Worm (Caenorhabditis elegans): ENCODE data around the gene T05C12.9.
A peak's percentile ranks its signal among the peaks of the same experiment; 100 is the strongest.

T05C12.9 gene

ce11 chrII:8199803-8200202 is 6.8 kb upstream of the T05C12.9 start:
- TF ChIP-seq ref-1 (GFP tag; conservative IDR thresholded peaks at IDR 0.05) (no peak), med-1 (GFP tag; optimal IDR thresholded peaks at IDR 0.05; ENCODE audit: insufficient read depth) (no peak), ztf-29 (GFP tag; IDR thresholded peaks at IDR 0.05) (no peak), ztf-23 (GFP tag; IDR thresholded peaks at IDR 0.05) (no peak), klf-2 (GFP tag; conservative IDR thresholded peaks at IDR 0.05) (no peak), T22C8.4 (GFP tag; IDR thresholded peaks at IDR 0.05) (no peak), flt-1 (GFP tag; IDR thresholded peaks at IDR 0.05) (no peak)

ce11 chrII:8198503-8198902 is 5.5 kb upstream of the T05C12.9 start, which contains the start of gene qua-1:
Gene qua-1 (plus strand): TSS chrII:8198803.
- TF ChIP-seq flt-1 (GFP tag; IDR thresholded peaks at IDR 0.05): no peak
- no peak for TF ChIP-seq ztf-23 (GFP tag; IDR thresholded peaks at IDR 0.05)
- TF ChIP-seq ztf-29 (GFP tag; IDR thresholded peaks at IDR 0.05): no peak
- TF ChIP-seq T22C8.4 (GFP tag; IDR thresholded peaks at IDR 0.05): no peak
- no peak for TF ChIP-seq tab-1 (GFP tag; IDR thresholded peaks at IDR 0.05)
- TF ChIP-seq ref-1 (GFP tag; conservative IDR thresholded peaks at IDR 0.05): no peak
- no peak for TF ChIP-seq klf-2 (GFP tag; conservative IDR thresholded peaks at IDR 0.05)
- TF ChIP-seq med-1 (GFP tag; optimal IDR thresholded peaks at IDR 0.05; ENCODE audit: insufficient read depth): no peak
- TF ChIP-seq cog-1 (tag; optimal IDR thresholded peaks at IDR 0.05): no peak

- TF ChIP-seq tab-1 (GFP tag; IDR thresholded peaks at IDR 0.05): no peak
- no peak for TF ChIP-seq ref-1 (GFP tag; conservative IDR thresholded peaks at IDR 0.05)
- TF ChIP-seq klf-2 (GFP tag; conservative IDR thresholded peaks at IDR 0.05): no peak
- TF ChIP-seq cog-1 (tag; optimal IDR thresholded peaks at IDR 0.05): no peak
- no peak for TF ChIP-seq flt-1 (GFP tag; IDR thresholded peaks at IDR 0.05)
- no peak for TF ChIP-seq med-1 (GFP tag; optimal IDR thresholded peaks at IDR 0.05; ENCODE audit: insufficient read depth)
Observed at ce11 chrII:8193922-8194321, 896 bp upstream of the T05C12.9 start.

- no peak for TF ChIP-seq ref-1 (GFP tag; conservative IDR thresholded peaks at IDR 0.05)
- no peak for TF ChIP-seq tab-1 (GFP tag; IDR thresholded peaks at IDR 0.05)
- TF ChIP-seq med-1 (GFP tag; optimal IDR thresholded peaks at IDR 0.05; ENCODE audit: insufficient read depth): no peak
- TF ChIP-seq ztf-23 (GFP tag; IDR thresholded peaks at IDR 0.05): no peak
- no peak for TF ChIP-seq T22C8.4 (GFP tag; IDR thresholded peaks at IDR 0.05)
- no peak for TF ChIP-seq klf-2 (GFP tag; conservative IDR thresholded peaks at IDR 0.05)
- no peak for TF ChIP-seq flt-1 (GFP tag; IDR thresholded peaks at IDR 0.05)
- TF ChIP-seq cog-1 (tag; optimal IDR thresholded peaks at IDR 0.05): no peak
- no peak for TF ChIP-seq ztf-29 (GFP tag; IDR thresholded peaks at IDR 0.05)
Observed at ce11 chrII:8190455-8190854, 2.6 kb downstream of the T05C12.9 start, which contains the start of gene T05C12.8. Gene T05C12.8 (minus strand): TSS chrII:8190555.

- TF ChIP-seq cog-1 (tag; optimal IDR thresholded peaks at IDR 0.05) (no peak), flt-1 (GFP tag; IDR thresholded peaks at IDR 0.05) (no peak), tab-1 (GFP tag; IDR thresholded peaks at IDR 0.05) (no peak), ztf-29 (GFP tag; IDR thresholded peaks at IDR 0.05) (no peak), med-1 (GFP tag; optimal IDR thresholded peaks at IDR 0.05; ENCODE audit: insufficient read depth) (no peak), T22C8.4 (GFP tag; IDR thresholded peaks at IDR 0.05) (no peak), ref-1 (GFP tag; conservative IDR thresholded peaks at IDR 0.05) (no peak), ztf-23 (GFP tag; IDR thresholded peaks at IDR 0.05) (no peak), klf-2 (GFP tag; conservative IDR thresholded peaks at IDR 0.05) (no peak)
Observed at ce11 chrII:8187516-8187915, 5.5 kb downstream of the T05C12.9 start.

- TF ChIP-seq cog-1 (tag; optimal IDR thresholded peaks at IDR 0.05) (peak; percentile 84), flt-1 (GFP tag; IDR thresholded peaks at IDR 0.05) (peak; percentile 71), klf-2 (GFP tag; conservative IDR thresholded peaks at IDR 0.05) (no peak)
Observed at ce11 chrII:8185016-8185493, 8.0 kb downstream of the T05C12.9 start, which contains the start of the genes mig-5 and cct-1. Gene mig-5 (minus strand): TSS chrII:8185023. Gene cct-1 (plus strand): TSS chrII:8185443.

ce11 chrII:8181437-8181836 is 11.6 kb downstream of the T05C12.9 start, which contains the start of gene dylt-3:
Gene dylt-3 (plus strand): TSS chrII:8181737.
- no peak for TF ChIP-seq klf-2 (GFP tag; conservative IDR thresholded peaks at IDR 0.05)
- no peak for TF ChIP-seq cog-1 (tag; optimal IDR thresholded peaks at IDR 0.05)
- no peak for TF ChIP-seq T22C8.4 (GFP tag; IDR thresholded peaks at IDR 0.05)

- TF ChIP-seq klf-2 (GFP tag; conservative IDR thresholded peaks at IDR 0.05): no peak
- TF ChIP-seq ztf-29 (GFP tag; IDR thresholded peaks at IDR 0.05): no peak
- no peak for TF ChIP-seq T22C8.4 (GFP tag; IDR thresholded peaks at IDR 0.05)
Observed at ce11 chrII:8180281-8180680, 12.7 kb downstream of the T05C12.9 start, which contains the start of gene T05C12.4. Gene T05C12.4 (minus strand): TSS chrII:8180381.

ce11 chrII:8178614-8179013 is 14.4 kb downstream of the T05C12.9 start:
- TF ChIP-seq ztf-23 (GFP tag; IDR thresholded peaks at IDR 0.05) (no peak), med-1 (GFP tag; optimal IDR thresholded peaks at IDR 0.05; ENCODE audit: insufficient read depth) (no peak)

- no peak for TF ChIP-seq tab-1 (GFP tag; IDR thresholded peaks at IDR 0.05)
- no peak for TF ChIP-seq ztf-23 (GFP tag; IDR thresholded peaks at IDR 0.05)
- no peak for TF ChIP-seq klf-2 (GFP tag; conservative IDR thresholded peaks at IDR 0.05)
- TF ChIP-seq ref-1 (GFP tag; conservative IDR thresholded peaks at IDR 0.05): no peak
- TF ChIP-seq ztf-29 (GFP tag; IDR thresholded peaks at IDR 0.05): no peak
- TF ChIP-seq med-1 (GFP tag; optimal IDR thresholded peaks at IDR 0.05; ENCODE audit: insufficient read depth): no peak
- no peak for TF ChIP-seq T22C8.4 (GFP tag; IDR thresholded peaks at IDR 0.05)
- TF ChIP-seq flt-1 (GFP tag; IDR thresholded peaks at IDR 0.05): no peak
- no peak for TF ChIP-seq cog-1 (tag; optimal IDR thresholded peaks at IDR 0.05)
Observed at ce11 chrII:8177095-8177494, 15.9 kb downstream of the T05C12.9 start, which contains the start of gene acr-14. Gene acr-14 (minus strand): TSS chrII:8177195.

- TF ChIP-seq ref-1 (GFP tag; conservative IDR thresholded peaks at IDR 0.05) (no peak), klf-2 (GFP tag; conservative IDR thresholded peaks at IDR 0.05) (no peak), flt-1 (GFP tag; IDR thresholded peaks at IDR 0.05) (no peak), tab-1 (GFP tag; IDR thresholded peaks at IDR 0.05) (no peak), cog-1 (tag; optimal IDR thresholded peaks at IDR 0.05) (no peak)
Observed at ce11 chrII:8174148-8174547, 18.9 kb downstream of the T05C12.9 start.

Data from whole organism, midembryonic.